Worm (Caenorhabditis elegans) whole organism, early embryonic: ENCODE data around the gene cest-6.
A peak's percentile ranks its signal among the peaks of the same experiment; 100 is the strongest.

ENCODE experiments used
- B0310.2 ChIP-seq: sonication (generic microtip); optimal IDR thresholded peaks from 2 replicates; lab custom pipeline; 2016; ENCODE audit warnings: mild to moderate bottlenecking, missing genetic modification characterization, missing compliant biosample characterization
- F13C5.2 ChIP-seq: sonication (generic microtip); optimal IDR thresholded peaks from 2 replicates; lab custom pipeline; 2017; ENCODE audit warnings: mild to moderate bottlenecking, missing genetic modification characterization, inconsistent platforms, missing compliant biosample characterization
- aly-1 ChIP-seq: sonication (generic microtip); optimal IDR thresholded peaks from 2 replicates; lab custom pipeline; 2016; ENCODE audit warnings: missing genetic modification characterization, missing compliant biosample characterization
- ama-1 ChIP-seq: fragments of 150-350 bp; optimal IDR thresholded peaks from 2 replicates; lab custom pipeline; 2014
- ceh-13 ChIP-seq: fragments of 200-800 bp; sonication (Bioruptor generic); optimal IDR thresholded peaks from 2 replicates; lab custom pipeline; 2018; ENCODE audit warnings: mild to moderate bottlenecking, missing genetic modification characterization, missing compliant biosample characterization
- ceh-36 ChIP-seq: sonication (generic microtip); optimal IDR thresholded peaks from 2 replicates; lab custom pipeline; 2016; ENCODE audit warnings: missing genetic modification characterization, inconsistent platforms, missing compliant biosample characterization
- ets-7 ChIP-seq: sonication (generic microtip); optimal IDR thresholded peaks from 2 replicates; lab custom pipeline; 2016; ENCODE audit warnings: missing genotype, missing genetic modification characterization, missing compliant biosample characterization
- flt-1 ChIP-seq: fragments of 200-800 bp; sonication (Bioruptor generic); IDR thresholded peaks from 2 replicates; pipeline ENCODE4 v1.3.6; 2022; ENCODE audit warnings: missing genetic modification characterization, missing compliant biosample characterization
- hmbx-1 ChIP-seq: sonication (generic microtip); optimal IDR thresholded peaks from 2 replicates; lab custom pipeline; 2016; ENCODE audit warnings: mild to moderate bottlenecking, missing genetic modification characterization, missing compliant biosample characterization
- hmg-4 ChIP-seq: fragments of 200-800 bp; sonication (Bioruptor generic); optimal IDR thresholded peaks from 2 replicates; lab custom pipeline; 2018; ENCODE audit warnings: mild to moderate bottlenecking, missing genetic modification characterization, missing compliant biosample characterization
- hnd-1 ChIP-seq: sonication (generic microtip); optimal IDR thresholded peaks from 2 replicates; lab custom pipeline; 2016; ENCODE audit warnings: missing genetic modification characterization, missing compliant biosample characterization
- pes-1 ChIP-seq: fragments of 200-800 bp; sonication (Bioruptor generic); IDR thresholded peaks from 2 replicates; pipeline ENCODE4 v1.3.6; 2022; ENCODE audit warnings: missing genetic modification reagents, missing genetic modification characterization, missing compliant biosample characterization
- scrt-1 ChIP-seq: fragments of 200-800 bp; sonication (Bioruptor generic); IDR thresholded peaks from 2 replicates; pipeline ENCODE4 v1.3.6; 2022; ENCODE audit warnings: missing genetic modification characterization, missing compliant biosample characterization
- sea-1 ChIP-seq: fragments of 200-800 bp; sonication (Bioruptor generic); conservative IDR thresholded peaks from 2 replicates; pipeline ENCODE4 v1.3.6; 2022; ENCODE audit warnings: missing genetic modification characterization, missing compliant biosample characterization
- tbx-11 ChIP-seq: fragments of 200-800 bp; sonication (Bioruptor generic); IDR thresholded peaks from 2 replicates; pipeline ENCODE4 v1.3.6; 2022; ENCODE audit warnings: missing genetic modification characterization, missing compliant biosample characterization
- tbx-37 ChIP-seq: fragments of 200-800 bp; sonication (Bioruptor generic); conservative IDR thresholded peaks from 2 replicates; pipeline ENCODE4 v1.3.6; 2022; ENCODE audit warnings: missing genetic modification reagents, missing genetic modification characterization, missing compliant biosample characterization
- tra-4 ChIP-seq: sonication (generic microtip); optimal IDR thresholded peaks from 2 replicates; lab custom pipeline; 2017; ENCODE audit warnings: missing genetic modification characterization, missing compliant biosample characterization

The cest-6 gene

ce11 chrIV:6946832-6947231 is 18.5 kb upstream of the cest-6 start:
- TF ChIP-seq tbx-11 (no peak), hmg-4 (GFP tag; lab: Kevin White, UChicago) (no peak), ceh-36 (tag; lab: Kevin White, UChicago) (no peak), flt-1 (no peak), pes-1 (GFP tag; lab: Robert Waterston, UW) (no peak), tbx-37 (GFP tag; lab: Robert Waterston, UW) (no peak), hnd-1 (tag; lab: Kevin White, UChicago) (no peak), F13C5.2 (tag; lab: Kevin White, UChicago) (no peak), ets-7 (no peak), hmbx-1 (tag; lab: Kevin White, UChicago) (no peak), scrt-1 (GFP tag; lab: Robert Waterston, UW) (no peak), aly-1 (tag; lab: Kevin White, UChicago) (no peak), ama-1 (lab: Kevin White, UChicago) (no peak), sea-1 (no peak), B0310.2 (no peak), ceh-13 (GFP tag; lab: Kevin White, UChicago) (no peak), tra-4 (no peak)

ce11 chrIV:6941101-6941500 is 12.8 kb upstream of the cest-6 start:
- TF ChIP-seq B0310.2, result no peak
- TF ChIP-seq sea-1, result no peak
- TF ChIP-seq tbx-37 (GFP tag; lab: Robert Waterston, UW), result no peak
- no peak for TF ChIP-seq ets-7
- TF ChIP-seq pes-1 (GFP tag; lab: Robert Waterston, UW), result no peak
- no peak for TF ChIP-seq aly-1 (tag; lab: Kevin White, UChicago)
- no peak for TF ChIP-seq ceh-36 (tag; lab: Kevin White, UChicago)
- TF ChIP-seq ama-1 (lab: Kevin White, UChicago), result no peak
- TF ChIP-seq hmg-4 (GFP tag; lab: Kevin White, UChicago), result no peak
- no peak for TF ChIP-seq ceh-13 (GFP tag; lab: Kevin White, UChicago)

ce11 chrIV:6937548-6937947 is 9.2 kb upstream of the cest-6 start, which contains the start of gene npr-12:
Gene npr-12 (minus strand): TSS chrIV:6937648.
- TF ChIP-seq F13C5.2 (tag; lab: Kevin White, UChicago) (no peak), hmg-4 (GFP tag; lab: Kevin White, UChicago) (no peak), tbx-37 (GFP tag; lab: Robert Waterston, UW) (no peak)

ce11 chrIV:6925520-6925919 is 2.8 kb downstream of the cest-6 start:
- TF ChIP-seq hmg-4 (GFP tag; lab: Kevin White, UChicago) (no peak), hmbx-1 (tag; lab: Kevin White, UChicago) (no peak), B0310.2 (no peak), scrt-1 (GFP tag; lab: Robert Waterston, UW) (no peak), flt-1 (no peak), hnd-1 (tag; lab: Kevin White, UChicago) (no peak), ets-7 (no peak), sea-1 (no peak)

- no peak for TF ChIP-seq hnd-1 (tag; lab: Kevin White, UChicago)
- no peak for TF ChIP-seq tra-4
- no peak for TF ChIP-seq ceh-36 (tag; lab: Kevin White, UChicago)
- no peak for TF ChIP-seq sea-1
- no peak for TF ChIP-seq scrt-1 (GFP tag; lab: Robert Waterston, UW)
- TF ChIP-seq hmbx-1 (tag; lab: Kevin White, UChicago), result no peak
Observed at ce11 chrIV:6923070-6923469, 5.2 kb downstream of the cest-6 start, which contains the start of gene T22D1.1. Gene T22D1.1 (plus strand): TSS chrIV:6923370.

- TF ChIP-seq hnd-1 (tag; lab: Kevin White, UChicago) (no peak), scrt-1 (GFP tag; lab: Robert Waterston, UW) (no peak), tbx-37 (GFP tag; lab: Robert Waterston, UW) (no peak), tbx-11 (no peak), hmbx-1 (tag; lab: Kevin White, UChicago) (no peak), F13C5.2 (tag; lab: Kevin White, UChicago) (no peak), hmg-4 (GFP tag; lab: Kevin White, UChicago) (no peak), tra-4 (no peak), pes-1 (GFP tag; lab: Robert Waterston, UW) (no peak), ama-1 (lab: Kevin White, UChicago) (no peak), flt-1 (no peak), B0310.2 (no peak), sea-1 (no peak), ceh-36 (tag; lab: Kevin White, UChicago) (no peak)
Observed at ce11 chrIV:6920063-6920462, 8.3 kb downstream of the cest-6 start, which contains the start of gene T22D1.18. Gene T22D1.18 (minus strand): TSS chrIV:6920163.

ce11 chrIV:6919318-6919717 is 9.0 kb downstream of the cest-6 start, which contains the start of gene ruvb-2:
Gene ruvb-2 (minus strand): TSS chrIV:6919406.
- TF ChIP-seq F13C5.2 (tag; lab: Kevin White, UChicago), result peak; percentile 38
- TF ChIP-seq ceh-13 (GFP tag; lab: Kevin White, UChicago), result no peak
- TF ChIP-seq tbx-37 (GFP tag; lab: Robert Waterston, UW), result no peak
- TF ChIP-seq flt-1, result no peak

- TF ChIP-seq aly-1 (tag; lab: Kevin White, UChicago) (no peak), hnd-1 (tag; lab: Kevin White, UChicago) (no peak), ceh-13 (GFP tag; lab: Kevin White, UChicago) (no peak), scrt-1 (GFP tag; lab: Robert Waterston, UW) (no peak), pes-1 (GFP tag; lab: Robert Waterston, UW) (no peak), hmbx-1 (tag; lab: Kevin White, UChicago) (no peak), ceh-36 (tag; lab: Kevin White, UChicago) (no peak), ets-7 (no peak), tra-4 (no peak), flt-1 (no peak), F13C5.2 (tag; lab: Kevin White, UChicago) (no peak), tbx-11 (no peak), tbx-37 (GFP tag; lab: Robert Waterston, UW) (no peak), B0310.2 (no peak), hmg-4 (GFP tag; lab: Kevin White, UChicago) (no peak), sea-1 (no peak), ama-1 (lab: Kevin White, UChicago) (no peak)
Observed at ce11 chrIV:6916831-6917230, 11.5 kb downstream of the cest-6 start.
